Fruit fly (Drosophila melanogaster) whole organism, wandering third instar larva: ENCODE data around the gene CG12538.

Experiments
- Abd-B ChIP-seq: fragments of >200 bp; optimal IDR thresholded peaks from 2 replicates; lab custom pipeline; 2017; ENCODE audit warnings: missing biosample characterization, missing genetic modification characterization
- CG32264 ChIP-seq: fragments of 200-800 bp; sonication (Bioruptor generic); optimal IDR thresholded peaks from 2 replicates; lab custom pipeline; 2016; ENCODE audit warnings: missing biosample characterization, missing genetic modification characterization
- CG9705 ChIP-seq: fragments of 200-800 bp; sonication (Bioruptor generic); optimal IDR thresholded peaks from 2 replicates; lab custom pipeline; 2018; ENCODE audit warnings: missing biosample characterization, mild to moderate bottlenecking, missing genetic modification characterization
- Dfd ChIP-seq: fragments of >200 bp; optimal IDR thresholded peaks from 2 replicates; lab custom pipeline; 2017; ENCODE audit warnings: missing biosample characterization, missing genetic modification characterization
- Dif ChIP-seq: fragments of 200-275, 200-300 bp; sonication (Bioruptor generic); optimal IDR thresholded peaks from 2 replicates; lab custom pipeline; 2018; ENCODE audit warnings: missing biosample characterization, missing genetic modification characterization; ENCODE audit not compliant: partially characterized antibody
- GATAd ChIP-seq: sonication (Bioruptor generic); optimal IDR thresholded peaks from 2 replicates; lab custom pipeline; 2016; ENCODE audit warnings: missing biosample characterization, missing genetic modification characterization
- HLH106 ChIP-seq: fragments of 200-800 bp; optimal IDR thresholded peaks from 3 replicates; lab custom pipeline; 2019; ENCODE audit warnings: missing biosample characterization, mild to moderate bottlenecking, missing genetic modification characterization, moderate library complexity
- Hr83 ChIP-seq: fragments of 200-300 bp; sonication (Bioruptor generic); optimal IDR thresholded peaks from 2 replicates; lab custom pipeline; 2016; ENCODE audit warnings: missing biosample characterization, mild to moderate bottlenecking, missing genetic modification characterization, moderate library complexity; ENCODE audit not compliant: poor library complexity, severe bottlenecking
- Mio ChIP-seq: sonication (Bioruptor generic); optimal IDR thresholded peaks from 2 replicates; lab custom pipeline; 2016; ENCODE audit warnings: missing biosample characterization, missing genetic modification characterization
- Myc ChIP-seq: fragments of >200 bp; optimal IDR thresholded peaks from 2 replicates; lab custom pipeline; 2017
- N ChIP-seq: fragments of >200 bp; optimal IDR thresholded peaks from 2 replicates; lab custom pipeline; 2018; ENCODE audit warnings: missing biosample characterization, missing external identifiers, missing genetic modification characterization
- OdsH ChIP-seq: fragments of 200-800 bp; sonication (Bioruptor generic); optimal IDR thresholded peaks from 2 replicates; lab custom pipeline; 2016; ENCODE audit warnings: missing biosample characterization, mild to moderate bottlenecking, missing genetic modification characterization
- Sp1 ChIP-seq: fragments of 200-800 bp; sonication (Bioruptor generic); optimal IDR thresholded peaks from 3 replicates; lab custom pipeline; 2019; ENCODE audit warnings: missing biosample characterization, mild to moderate bottlenecking, missing genetic modification characterization, moderate library complexity
- Vsx2 ChIP-seq: fragments of 200-300, 225-300 bp; sonication (Bioruptor generic); optimal IDR thresholded peaks from 2 replicates; lab custom pipeline; 2018; ENCODE audit warnings: missing biosample characterization, missing genetic modification characterization; ENCODE audit not compliant: partially characterized antibody
- brk ChIP-seq: fragments of 200-800 bp; sonication (Bioruptor generic); optimal IDR thresholded peaks from 2 replicates; lab custom pipeline; 2016; ENCODE audit warnings: missing biosample characterization, mild to moderate bottlenecking, missing genetic modification characterization
- dl ChIP-seq, 2 experiments: fragments of 175-275, 200-275 bp in 1 of 2; fragments of 200-275 bp in 1 of 2; sonication (Bioruptor generic); optimal IDR thresholded peaks; lab custom pipeline; 2018; ENCODE audit warnings: mild to moderate bottlenecking in 2 of 2, missing biosample characterization in 2 of 2, missing genetic modification characterization in 2 of 2, moderate library complexity in 2 of 2; ENCODE audit not compliant: partially characterized antibody in 2 of 2, insufficient read depth in 1 of 2
- dmrt93B ChIP-seq: fragments of 200-800 bp; sonication (Bioruptor generic); optimal IDR thresholded peaks from 2 replicates; lab custom pipeline; 2018; ENCODE audit warnings: missing biosample characterization, mild to moderate bottlenecking, missing genetic modification characterization
- dsf ChIP-seq: sonication (Bioruptor generic); optimal IDR thresholded peaks from 2 replicates; lab custom pipeline; 2016; ENCODE audit warnings: missing biosample characterization, missing genetic modification characterization, borderline replicate concordance
- ey ChIP-seq: fragments of 200-800 bp; sonication (Bioruptor generic); optimal IDR thresholded peaks from 2 replicates; lab custom pipeline; 2016; ENCODE audit warnings: missing biosample characterization, missing genetic modification characterization
- foxo ChIP-seq, 2 experiments: fragments of 200-800 bp; sonication (Bioruptor generic); optimal IDR thresholded peaks; 2 replicates in 1 of 2; 3 replicates in 1 of 2; lab custom pipeline; 2016 to 2017; ENCODE audit warnings: missing biosample characterization in 2 of 2, missing genetic modification characterization in 2 of 2
- fru ChIP-seq: fragments of 200-800 bp; sonication (Bioruptor generic); optimal IDR thresholded peaks from 3 replicates; lab custom pipeline; 2016; ENCODE audit warnings: missing biosample characterization, mild to moderate bottlenecking, missing genetic modification characterization
- h ChIP-seq: fragments of 200-800 bp; sonication (Bioruptor generic); optimal IDR thresholded peaks from 3 replicates; lab custom pipeline; 2016; ENCODE audit warnings: missing biosample characterization, mild to moderate bottlenecking, missing genetic modification characterization
- lola ChIP-seq: fragments of >200 bp; optimal IDR thresholded peaks from 2 replicates; lab custom pipeline; 2017; ENCODE audit warnings: missing biosample characterization, missing genetic modification characterization
- psq ChIP-seq: fragments of 200-800 bp; sonication (Bioruptor generic); optimal IDR thresholded peaks from 3 replicates; lab custom pipeline; 2017; ENCODE audit warnings: missing biosample characterization, mild to moderate bottlenecking, missing genetic modification characterization, moderate library complexity
- sage ChIP-seq: fragments of 200-800 bp; sonication (Bioruptor generic); optimal IDR thresholded peaks from 2 replicates; lab custom pipeline; 2016; ENCODE audit warnings: missing biosample characterization, mild to moderate bottlenecking, missing genetic modification characterization
- sv ChIP-seq: fragments of 200-800 bp; sonication (Bioruptor generic); optimal IDR thresholded peaks from 3 replicates; lab custom pipeline; 2016; ENCODE audit warnings: missing biosample characterization, missing genetic modification characterization
- usp ChIP-seq: fragments of >200 bp; optimal IDR thresholded peaks from 2 replicates; lab custom pipeline; 2017; ENCODE audit warnings: missing biosample characterization, missing genetic modification characterization
- woc ChIP-seq: sonication (Bioruptor generic); optimal IDR thresholded peaks from 2 replicates; lab custom pipeline; 2016; ENCODE audit warnings: missing biosample characterization, mild to moderate bottlenecking, missing genetic modification characterization

CG12538 gene

dm6 chr3R:13523435-13523834, at the start of gene CG12538:
Gene CG12538, minus strand, starts transcription at chr3R:13523535.
- TF ChIP-seq dmrt93B (GFP tag; lab: Kevin White, UChicago): no peak
- no peak for TF ChIP-seq fru
- no peak for TF ChIP-seq CG9705 (GFP tag; lab: Kevin White, UChicago)
- no peak for TF ChIP-seq sv
- no peak for TF ChIP-seq sage (GFP tag; lab: Kevin White, UChicago)
- no peak for TF ChIP-seq Abd-B (GFP tag; lab: Kevin White, UChicago)
- no peak for TF ChIP-seq Dfd
- TF ChIP-seq OdsH: no peak
- no peak for TF ChIP-seq woc
- no peak for TF ChIP-seq usp
- TF ChIP-seq lola (GFP tag; lab: Kevin White, UChicago): no peak
- TF ChIP-seq N: no peak
- no peak for TF ChIP-seq Sp1 (GFP tag; lab: Kevin White, UChicago)

- TF ChIP-seq ey (GFP tag; lab: Kevin White, UChicago) (no peak), GATAd (no peak), Abd-B (GFP tag; lab: Kevin White, UChicago) (no peak), N (no peak), Hr83 (GFP tag; lab: Kevin White, UChicago) (no peak)
Observed at dm6 chr3R:13553875-13554399, 30.6 kb upstream of the CG12538 start.

dm6 chr3R:13553152-13553874, 30.0 kb upstream of the CG12538 start:
- TF ChIP-seq sage (GFP tag; lab: Kevin White, UChicago) (no peak), CG9705 (GFP tag; lab: Kevin White, UChicago) (no peak), Myc (lab: Kevin White, UChicago) (no peak), dsf (GFP tag; lab: Kevin White, UChicago) (no peak), dl (GFP tag; optimal IDR thresholded peaks at IDR 0.05; lab: Kevin White, UChicago; ENCODE audit: insufficient read depth in 1 of 2, partially characterized antibody in 2 of 2) (no peak), Vsx2 (no peak), lola (GFP tag; lab: Kevin White, UChicago) (no peak), brk (GFP tag; lab: Kevin White, UChicago) (no peak), foxo (GFP tag; optimal IDR thresholded peaks at IDR 0.05; lab: Kevin White, UChicago) (no peak), woc (no peak), GATAd (no peak), fru (no peak), Mio (no peak), Hr83 (GFP tag; lab: Kevin White, UChicago) (no peak), OdsH (no peak), Dif (GFP tag; lab: Kevin White, UChicago) (no peak)

dm6 chr3R:13549515-13549914, 26.2 kb upstream of the CG12538 start:
- no peak for TF ChIP-seq Vsx2
- TF ChIP-seq h (GFP tag; lab: Kevin White, UChicago): no peak
- TF ChIP-seq foxo (GFP tag; optimal IDR thresholded peaks at IDR 0.05; lab: Kevin White, UChicago): peak in 1 of 2 experiments; percentile 9
- TF ChIP-seq, all 38 proteins: peak for 1

- TF ChIP-seq Mio (no peak), CG32264 (no peak), fru (no peak), psq (no peak), sage (GFP tag; lab: Kevin White, UChicago) (no peak), HLH106 (tag; lab: Kevin White, UChicago) (no peak), sv (no peak), CG9705 (GFP tag; lab: Kevin White, UChicago) (no peak), OdsH (no peak), Dfd (no peak), dl (GFP tag; optimal IDR thresholded peaks at IDR 0.05; lab: Kevin White, UChicago; ENCODE audit: insufficient read depth in 1 of 2, partially characterized antibody in 2 of 2) (no peak), N (no peak)
Observed at dm6 chr3R:13548441-13548818, 25.1 kb upstream of the CG12538 start.
